Fruit fly (Drosophila melanogaster) whole organism, embryonic: ENCODE measurements around the gene ninaE.

Experiments
- Asciz ChIP-seq: fragments of 200-800 bp; sonication (Bioruptor generic); optimal IDR thresholded peaks from 2 replicates; lab custom pipeline; 2017; ENCODE audit warnings: missing biosample characterization, mild to moderate bottlenecking, missing genetic modification characterization, missing genetic modification reagents
- Atf-2 ChIP-seq: fragments of 200-800 bp; sonication (Bioruptor generic); optimal IDR thresholded peaks from 2 replicates; lab custom pipeline; 2016; ENCODE audit warnings: missing biosample characterization, missing genetic modification characterization
- Atf6 ChIP-seq: fragments of 200-800 bp; sonication (Bioruptor generic); IDR thresholded peaks from 2 replicates; pipeline ENCODE4 v1.3.6; 2022; ENCODE audit warnings: missing biosample characterization, missing genetic modification characterization
- Bgb ChIP-seq: fragments of 200-800 bp; sonication (Bioruptor generic); IDR thresholded peaks from 2 replicates; pipeline ENCODE4 v1.3.6; 2022; ENCODE audit warnings: missing biosample characterization, missing genetic modification characterization; ENCODE audit not compliant: partially characterized antibody
- C15 ChIP-seq: fragments of 200-800 bp; sonication (Bioruptor generic); IDR thresholded peaks from 3 replicates; pipeline ENCODE4 v1.3.6; 2022; ENCODE audit warnings: missing biosample characterization, missing genetic modification characterization
- CG11093 ChIP-seq: fragments of 200-800 bp; sonication (Bioruptor generic); IDR thresholded peaks from 3 replicates; pipeline ENCODE4 v1.3.6; 2022; ENCODE audit warnings: missing biosample characterization, missing genetic modification characterization
- CG11723 ChIP-seq: fragments of 200-800 bp; sonication (Bioruptor generic); optimal IDR thresholded peaks from 2 replicates; lab custom pipeline; 2017; ENCODE audit warnings: missing biosample characterization, mild to moderate bottlenecking, missing genetic modification characterization
- CG18011 ChIP-seq: fragments of 200-800 bp; sonication (Bioruptor generic); optimal IDR thresholded peaks from 2 replicates; lab custom pipeline; 2017; ENCODE audit warnings: missing biosample characterization, missing genetic modification characterization, mild to moderate bottlenecking, moderate library complexity, missing genotype
- CG32532 ChIP-seq: fragments of 200-800 bp; sonication (Bioruptor generic); IDR thresholded peaks from 2 replicates; pipeline ENCODE4 v1.3.6; 2022; ENCODE audit warnings: missing biosample characterization, missing genetic modification characterization
- CG32767 ChIP-seq: fragments of 200-800 bp; sonication (Bioruptor generic); IDR thresholded peaks from 2 replicates; pipeline ENCODE4 v1.3.6; 2022; ENCODE audit warnings: missing biosample characterization, missing genetic modification characterization
- CG33213 ChIP-seq: fragments of 200-800 bp; sonication (Bioruptor generic); optimal IDR thresholded peaks from 3 replicates; lab custom pipeline; 2016; ENCODE audit warnings: missing biosample characterization, missing genetic modification characterization
- CG3726 ChIP-seq: fragments of 200-800 bp; sonication (Bioruptor generic); IDR thresholded peaks from 3 replicates; pipeline ENCODE4, ENCODE4 v1.3.6; 2022; ENCODE audit warnings: missing biosample characterization, missing genetic modification characterization
- CG4854 ChIP-seq: fragments of 200-800 bp; sonication (Bioruptor generic); optimal IDR thresholded peaks from 2 replicates; lab custom pipeline; 2016; ENCODE audit warnings: missing biosample characterization, missing genetic modification characterization, inconsistent platforms
- CG6175 ChIP-seq: fragments of 200-800 bp; sonication (Bioruptor generic); IDR thresholded peaks from 3 replicates; pipeline ENCODE4 v1.3.6; 2022; ENCODE audit warnings: missing biosample characterization, missing genetic modification characterization
- CG6272 ChIP-seq: fragments of 200-800 bp; sonication (Bioruptor generic); IDR thresholded peaks from 2 replicates; pipeline ENCODE4 v1.3.6; 2022; ENCODE audit warnings: missing biosample characterization, missing genetic modification characterization
- CG7372 ChIP-seq: fragments of 200-800 bp; sonication (Bioruptor generic); IDR thresholded peaks from 2 replicates; pipeline ENCODE4 v1.3.6; 2022; ENCODE audit warnings: missing biosample characterization, missing genetic modification characterization
- Deaf1 ChIP-seq: fragments of 200-800 bp; optimal IDR thresholded peaks from 3 replicates; lab custom pipeline; 2019; ENCODE audit warnings: missing biosample characterization, mild to moderate bottlenecking, missing genetic modification characterization, moderate library complexity
- Dp ChIP-seq: fragments of 200-800 bp; sonication (Bioruptor generic); optimal IDR thresholded peaks from 2 replicates; lab custom pipeline; 2018; ENCODE audit warnings: missing biosample characterization, mild to moderate bottlenecking, missing genetic modification characterization, moderate library complexity
- Gsc ChIP-seq: fragments of 200-800 bp; sonication (Bioruptor generic); IDR thresholded peaks from 2 replicates; pipeline ENCODE4 v1.3.6; 2022; ENCODE audit warnings: missing biosample characterization, missing genetic modification characterization
- HLH54F ChIP-seq: fragments of 200-800 bp; sonication (Bioruptor generic); optimal IDR thresholded peaks from 3 replicates; lab custom pipeline; 2016; ENCODE audit warnings: missing biosample characterization, missing genetic modification characterization
- HLHmδ ChIP-seq: fragments of 200-800 bp; sonication (Bioruptor generic); optimal IDR thresholded peaks from 2 replicates; lab custom pipeline; 2018; ENCODE audit warnings: missing biosample characterization, mild to moderate bottlenecking, missing genetic modification characterization, moderate library complexity
- Myb ChIP-seq: fragments of 200-800 bp; sonication (Bioruptor generic); optimal IDR thresholded peaks from 2 replicates; lab custom pipeline; 2016; ENCODE audit warnings: missing biosample characterization, missing genetic modification characterization
- Nf-YC ChIP-seq: fragments of 200-800 bp; optimal IDR thresholded peaks from 3 replicates; lab custom pipeline; 2019; ENCODE audit warnings: missing biosample characterization, mild to moderate bottlenecking, missing genetic modification characterization, moderate library complexity
- NfI ChIP-seq: fragments of 200-800 bp; sonication (Bioruptor generic); optimal IDR thresholded peaks from 3 replicates; lab custom pipeline; 2018; ENCODE audit warnings: missing biosample characterization, mild to moderate bottlenecking, missing genetic modification characterization, moderate library complexity
- Pdp1 ChIP-seq, 2 experiments: fragments of 200-800 bp; sonication (Bioruptor generic); optimal IDR thresholded peaks; 3 replicates each; lab custom pipeline; 2016; ENCODE audit warnings: missing biosample characterization in 2 of 2, missing genetic modification characterization in 2 of 2, mild to moderate bottlenecking in 1 of 2, moderate library complexity in 1 of 2
- bsh ChIP-seq, 2 experiments: fragments of 200-800 bp; sonication (Bioruptor generic); optimal IDR thresholded peaks; 2 replicates each; lab custom pipeline; 2017 to 2018; ENCODE audit warnings: mild to moderate bottlenecking in 2 of 2, missing biosample characterization in 2 of 2, missing genetic modification characterization in 2 of 2, moderate library complexity in 1 of 2
- cato ChIP-seq: fragments of 200-800 bp; sonication (Bioruptor generic); optimal IDR thresholded peaks from 2 replicates; lab custom pipeline; 2016; ENCODE audit warnings: missing biosample characterization, missing genetic modification characterization, borderline replicate concordance
- crc ChIP-seq: fragments of 200-800 bp; sonication (Bioruptor generic); optimal IDR thresholded peaks from 2 replicates; lab custom pipeline; 2016; ENCODE audit warnings: missing biosample characterization, missing genetic modification characterization
- crol ChIP-seq: fragments of 200-800 bp; sonication (Bioruptor generic); IDR thresholded peaks from 2 replicates; pipeline ENCODE4 v1.3.6; 2022; ENCODE audit warnings: missing biosample characterization, missing genetic modification characterization
- crp ChIP-seq, 2 experiments: fragments of 200-800 bp; sonication (Bioruptor generic); optimal IDR thresholded peaks; 2 replicates in 1 of 2; 3 replicates in 1 of 2; lab custom pipeline; 2017; ENCODE audit warnings: missing biosample characterization in 2 of 2, missing genetic modification characterization in 2 of 2, mild to moderate bottlenecking in 1 of 2, moderate library complexity in 1 of 2
- cwo ChIP-seq: fragments of 200-800 bp; sonication (Bioruptor generic); optimal IDR thresholded peaks from 3 replicates; lab custom pipeline; 2017; ENCODE audit warnings: missing biosample characterization, missing genetic modification characterization, mild to moderate bottlenecking, moderate library complexity, missing genetic modification reagents
- ems ChIP-seq: fragments of 200-800 bp; sonication (Bioruptor generic); optimal IDR thresholded peaks from 3 replicates; lab custom pipeline; 2016; ENCODE audit warnings: missing biosample characterization, missing genetic modification characterization
- ftz-f1 ChIP-seq: fragments of 200-800 bp; sonication (Bioruptor generic); optimal IDR thresholded peaks from 2 replicates; lab custom pipeline; 2016; ENCODE audit warnings: missing biosample characterization, missing genetic modification characterization
- gem ChIP-seq: fragments of 200-800 bp; sonication (Bioruptor generic); optimal IDR thresholded peaks from 2 replicates; lab custom pipeline; 2019; ENCODE audit warnings: missing biosample characterization, mild to moderate bottlenecking, missing genetic modification characterization, moderate library complexity
- hkb ChIP-seq, 2 experiments: fragments of 200-800 bp in 1 of 2; fragments of >200 bp in 1 of 2; sonication (Bioruptor generic) in 1 of 2; IDR thresholded peaks in 1 of 2; optimal IDR thresholded peaks in 1 of 2; 2 replicates each; pipeline versions ENCODE4 v1.3.6 to Lab custom; 2017 to 2022; ENCODE audit warnings: missing biosample characterization in 1 of 2, missing genetic modification characterization in 1 of 2
- jing ChIP-seq: fragments of 200-800 bp; sonication (Bioruptor generic); optimal IDR thresholded peaks from 2 replicates; lab custom pipeline; 2018; ENCODE audit warnings: missing biosample characterization, mild to moderate bottlenecking, missing genetic modification characterization
- kni ChIP-seq: fragments of 200-800 bp; sonication (Bioruptor generic); optimal IDR thresholded peaks from 3 replicates; lab custom pipeline; 2017; ENCODE audit warnings: mild to moderate bottlenecking, missing biosample characterization, missing genetic modification reagents, missing genetic modification characterization
- lbe ChIP-seq: fragments of 200-800 bp; sonication (Bioruptor generic); optimal IDR thresholded peaks from 2 replicates; lab custom pipeline; 2016; ENCODE audit warnings: missing biosample characterization, mild to moderate bottlenecking, missing genetic modification characterization
- lmd ChIP-seq: fragments of 200-800 bp; sonication (Bioruptor generic); IDR thresholded peaks from 2 replicates; pipeline ENCODE4 v1.3.6; 2022; ENCODE audit warnings: missing biosample characterization, missing genetic modification characterization
- maf-S ChIP-seq: fragments of 200-800 bp; sonication (Bioruptor generic); optimal IDR thresholded peaks from 2 replicates; lab custom pipeline; 2016; ENCODE audit warnings: missing biosample characterization, missing genetic modification characterization
- mam ChIP-seq: fragments of 200-800 bp; sonication (Bioruptor generic); optimal IDR thresholded peaks from 3 replicates; lab custom pipeline; 2016; ENCODE audit warnings: missing biosample characterization, missing genetic modification characterization
- odd ChIP-seq: fragments of 200-800 bp; sonication (Bioruptor generic); optimal IDR thresholded peaks from 2 replicates; lab custom pipeline; 2017; ENCODE audit warnings: missing biosample characterization, mild to moderate bottlenecking, missing genetic modification characterization
- org-1 ChIP-seq: fragments of 200-800 bp; sonication (Bioruptor generic); optimal IDR thresholded peaks from 2 replicates; lab custom pipeline; 2017; ENCODE audit warnings: missing biosample characterization, missing genetic modification characterization
- pfk ChIP-seq: fragments of 200-800 bp; sonication (Bioruptor generic); optimal IDR thresholded peaks from 2 replicates; lab custom pipeline; 2018; ENCODE audit warnings: missing biosample characterization, mild to moderate bottlenecking, missing genetic modification characterization, moderate library complexity
- pnt ChIP-seq: fragments of 200-800 bp; sonication (Bioruptor generic); optimal IDR thresholded peaks from 3 replicates; lab custom pipeline; 2016; ENCODE audit warnings: missing biosample characterization, missing genetic modification characterization
- repo ChIP-seq: fragments of 200-800 bp; sonication (Bioruptor generic); optimal IDR thresholded peaks from 2 replicates; lab custom pipeline; 2016; ENCODE audit warnings: missing biosample characterization, missing genetic modification characterization
- sr ChIP-seq: fragments of 200-800 bp; sonication (Bioruptor generic); IDR thresholded peaks from 3 replicates; pipeline ENCODE4 v1.3.6; 2022; ENCODE audit warnings: missing biosample characterization, missing genetic modification characterization
- yki ChIP-seq: fragments of >200 bp; optimal IDR thresholded peaks from 3 replicates; lab custom pipeline; 2018

The ninaE gene

DNA sequence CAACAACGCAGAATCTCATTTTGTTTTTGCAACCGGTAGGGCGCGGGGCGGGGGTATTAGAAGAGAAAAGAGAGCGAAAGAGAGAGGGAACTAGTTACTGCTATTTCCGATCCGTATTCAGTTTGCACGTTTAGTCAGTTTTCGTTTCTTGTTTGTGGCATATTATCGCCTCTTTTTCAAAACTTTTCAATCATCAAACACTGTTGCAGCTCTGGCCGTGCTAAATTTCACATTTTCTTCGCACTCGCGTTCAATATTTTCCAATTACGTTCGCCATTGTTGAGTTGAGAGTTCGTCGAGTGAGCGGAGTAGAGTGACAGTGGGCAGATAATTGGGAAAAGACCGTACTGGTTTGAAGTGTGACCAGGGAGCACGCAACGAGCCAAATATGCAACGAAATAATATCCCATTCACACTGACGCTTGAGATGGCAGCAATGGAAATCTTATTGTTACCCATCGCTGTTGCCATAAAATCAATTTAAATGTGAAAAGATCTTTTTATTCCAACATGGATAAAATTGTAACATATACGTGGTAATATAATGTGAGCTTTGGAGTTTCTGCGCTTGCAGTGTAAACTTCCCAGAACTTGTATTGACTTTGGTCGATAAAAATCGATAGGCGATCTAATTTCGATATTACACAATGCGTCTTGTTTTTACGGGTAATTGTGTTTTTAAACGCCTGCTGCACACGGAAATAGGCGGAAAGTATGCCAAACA, 26.8 kb downstream of the ninaE start, which contains the start of the genes Ire1 and Mrm2 (continued):
- TF ChIP-seq Atf-2 (GFP tag; lab: Kevin White, UChicago) (peak; percentile 84), crc (GFP tag; lab: Kevin White, UChicago) (peak; percentile 67), cato (GFP tag; lab: Kevin White, UChicago) (peak; percentile 49), pnt (GFP tag; lab: Kevin White, UChicago) (peak; percentile 92), CG18011 (peak; percentile 44), mam (GFP tag; lab: Kevin White, UChicago) (peak; percentile 93), CG6272 (GFP tag; lab: Robert Waterston, UW) (peak; percentile 63), Bgb (GFP tag; lab: Robert Waterston, UW) (peak; percentile 61), org-1 (GFP tag; lab: Kevin White, UChicago) (no peak), CG4854 (GFP tag; lab: Kevin White, UChicago) (peak; percentile 70), yki (lab: Kevin White, UChicago) (no peak), CG11723 (GFP tag; lab: Kevin White, UChicago) (peak; percentile 47), NfI (peak; percentile 72), crol (peak; percentile 92), hkb (optimal IDR thresholded peaks at IDR 0.05; lab: Kevin White, UChicago) (peak; percentile 91), hkb (GFP tag; IDR thresholded peaks at IDR 0.05; lab: Robert Waterston, UW) (no peak), CG7372 (GFP tag; lab: Robert Waterston, UW) (peak; percentile 81), ftz-f1 (GFP tag; lab: Kevin White, UChicago) (no peak), cwo (peak; percentile 53), gem (tag; lab: Kevin White, UChicago) (peak; percentile 88), HLH54F (GFP tag; lab: Kevin White, UChicago) (peak; percentile 92), jing (GFP tag; lab: Kevin White, UChicago) (peak; percentile 59), Deaf1 (tag; lab: Kevin White, UChicago) (peak; percentile 29), kni (GFP tag; lab: Kevin White, UChicago) (peak; percentile 67), C15 (no peak), CG3726 (0 out of 3 replicates have a peak, but pooled peaks have one; percentile 58), Myb (peak; percentile 84), CG11093 (GFP tag; lab: Robert Waterston, UW) (peak; percentile 77; the same call in 2 of the 3 replicates), Asciz (no peak), Atf6 (peak; percentile 64), CG33213 (GFP tag; lab: Kevin White, UChicago) (peak; percentile 87), sr (GFP tag; lab: Robert Waterston, UW) (0 out of 3 replicates have a peak, but pooled peaks have one; percentile 3), ems (GFP tag; lab: Kevin White, UChicago) (peak; percentile 72), pfk (peak; percentile 1), CG32532 (GFP tag; lab: Robert Waterston, UW) (peak; percentile 84), Pdp1 (GFP tag; optimal IDR thresholded peaks at IDR 0.05; lab: Kevin White, UChicago) (peak; percentile 92 to 93), maf-S (peak; percentile 84), lmd (peak; percentile 85), bsh (GFP tag; optimal IDR thresholded peaks at IDR 0.05; lab: Kevin White, UChicago) (peak; percentile 20 to 78), Dp (GFP tag; lab: Kevin White, UChicago) (peak; percentile 39), crp (GFP tag; optimal IDR thresholded peaks at IDR 0.05; lab: Kevin White, UChicago) (peak in 1 of 2 experiments; percentile 51), CG32767 (GFP tag; lab: Robert Waterston, UW) (peak; percentile 36; the same call in 1 of the 2 replicates), lbe (peak; percentile 42), HLHmδ (GFP tag; lab: Kevin White, UChicago) (peak; percentile 54), odd (GFP tag; lab: Kevin White, UChicago) (peak; percentile 45), Gsc (peak; percentile 58; the same call in 1 of the 2 replicates), repo (GFP tag; lab: Kevin White, UChicago) (peak; percentile 75), CG6175 (GFP tag; lab: Robert Waterston, UW) (no peak), Nf-YC (tag; lab: Kevin White, UChicago) (peak; percentile 71)
